Worm (Caenorhabditis elegans): ENCODE results near the gene C30B5.6.

DNA sequence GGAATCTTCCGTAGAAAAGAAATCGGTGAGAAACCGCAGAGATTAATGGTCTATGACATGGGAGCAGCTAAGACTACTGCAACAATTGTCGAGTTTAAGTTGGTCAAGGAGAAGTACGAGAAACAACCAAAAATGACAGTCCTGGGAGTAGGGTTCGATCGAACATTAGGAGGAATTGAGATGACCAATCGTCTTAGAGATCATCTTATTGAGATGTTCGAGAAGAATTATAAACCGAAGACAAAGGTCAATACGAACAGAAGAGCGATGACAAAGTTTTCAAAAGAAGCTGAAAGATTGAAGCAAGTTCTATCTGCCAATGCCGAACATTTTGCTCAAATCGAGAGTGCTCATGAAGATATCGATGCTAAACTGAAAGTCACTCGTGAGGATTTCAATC lies 25.6 kb upstream of the C30B5.6 start:
- TF ChIP-seq lin-13 (GFP tag; optimal IDR thresholded peaks at IDR 0.05): no peak
- no peak for TF ChIP-seq nhr-237 (tag; optimal IDR thresholded peaks at IDR 0.05)
- TF ChIP-seq skn-1 (tag; optimal IDR thresholded peaks at IDR 0.05): no peak
